Worm (Caenorhabditis elegans): ENCODE results near the gene Y69H2.7.

Gene Y69H2.7

DNA sequence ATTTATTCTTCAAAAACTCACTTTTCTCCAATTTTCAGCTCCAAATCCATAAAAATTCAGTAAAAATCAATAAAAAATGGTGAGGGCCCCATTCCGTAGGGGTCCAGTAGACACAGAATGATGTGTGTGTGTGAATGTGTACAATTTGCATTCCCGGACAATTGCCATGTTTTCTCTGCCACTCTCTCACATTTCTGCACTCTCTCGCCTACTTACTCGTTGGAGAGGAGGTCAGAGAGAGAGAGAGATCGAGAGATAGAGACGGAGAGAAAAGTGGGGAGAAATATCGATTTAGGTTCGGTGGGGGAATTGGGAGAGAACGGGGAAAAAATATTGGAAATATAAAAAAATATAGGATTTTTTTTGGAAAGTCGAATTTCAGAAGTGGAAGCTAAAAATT lies 33.8 kb downstream of the Y69H2.7 start (continued):
- peak; percentile 91 for TF ChIP-seq nfya-1 (tag; optimal IDR thresholded peaks at IDR 0.05; ENCODE audit: insufficient read depth)
- TF ChIP-seq daf-12 (tag; optimal IDR thresholded peaks at IDR 0.05) = no peak
- TF ChIP-seq nhr-77 (tag; optimal IDR thresholded peaks at IDR 0.05) = no peak
- TF ChIP-seq egl-5 (tag; optimal IDR thresholded peaks at IDR 0.05) = peak; percentile 98
- TF ChIP-seq fkh-10 (GFP tag; optimal IDR thresholded peaks at IDR 0.05) = peak; percentile 55

DNA sequence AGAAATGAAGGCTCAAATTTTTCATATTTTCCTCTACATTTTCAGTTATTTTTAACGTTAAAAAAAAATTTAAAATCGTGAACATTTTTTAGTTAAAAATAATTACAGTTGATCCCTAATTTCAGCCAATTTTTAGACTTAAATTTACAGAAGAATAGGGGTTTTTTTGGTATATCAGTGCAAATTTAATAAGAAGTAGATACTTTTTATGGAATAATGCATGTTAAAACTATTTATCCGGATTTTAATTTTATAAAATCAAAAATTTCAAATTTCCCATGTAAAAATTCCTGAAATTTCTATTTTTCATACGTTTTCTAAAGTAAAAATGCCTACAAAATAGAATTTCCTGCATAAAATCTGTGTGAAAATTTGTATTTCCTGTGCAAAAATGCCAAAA lies 34.3 kb downstream of the Y69H2.7 start:
- no peak for TF ChIP-seq zag-1 (tag; optimal IDR thresholded peaks at IDR 0.05)
- no peak for TF ChIP-seq nhr-12 (tag; optimal IDR thresholded peaks at IDR 0.05)
- TF ChIP-seq unc-39 (tag; optimal IDR thresholded peaks at IDR 0.05) = no peak
- TF ChIP-seq lin-15B (tag; optimal IDR thresholded peaks at IDR 0.05) = no peak
- no peak for TF ChIP-seq ztf-11 (tag; optimal IDR thresholded peaks at IDR 0.05)

DNA sequence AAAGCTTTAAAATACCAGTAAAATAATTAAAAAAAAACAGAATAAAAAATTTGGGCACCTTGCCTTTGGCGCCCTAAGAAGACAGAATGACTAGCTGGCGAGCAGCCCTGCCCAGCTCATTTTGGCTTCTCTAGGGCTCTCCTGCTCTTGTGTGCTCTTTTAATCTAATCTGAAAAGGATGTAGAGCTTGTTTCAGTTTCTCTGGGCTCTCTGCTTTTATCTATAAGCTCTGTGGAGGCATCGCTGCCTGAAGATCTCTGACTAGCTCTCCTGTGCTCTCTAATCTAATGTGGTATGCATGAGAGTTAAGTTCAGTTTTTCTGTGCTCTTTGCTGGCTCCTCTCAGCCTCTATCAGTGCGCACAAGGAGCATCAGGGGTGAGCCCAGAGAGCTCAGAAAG lies 36.1 kb downstream of the Y69H2.7 start:
- no peak for TF ChIP-seq ceh-82 (tag; optimal IDR thresholded peaks at IDR 0.05)
- no peak for TF ChIP-seq ztf-4 (tag; optimal IDR thresholded peaks at IDR 0.05)
- TF ChIP-seq nhr-11 (tag; optimal IDR thresholded peaks at IDR 0.05) = no peak
- no peak for TF ChIP-seq hmg-11 (tag; optimal IDR thresholded peaks at IDR 0.05)
- no peak for TF ChIP-seq elt-3 (tag; optimal IDR thresholded peaks at IDR 0.05)
- TF ChIP-seq nhr-23 (tag; optimal IDR thresholded peaks at IDR 0.05) = no peak
- TF ChIP-seq mml-1 (tag; optimal IDR thresholded peaks at IDR 0.05) = no peak
- no peak for TF ChIP-seq nhr-77 (tag; optimal IDR thresholded peaks at IDR 0.05)
- no peak for TF ChIP-seq nhr-67 (tag; optimal IDR thresholded peaks at IDR 0.05)
- no peak for TF ChIP-seq daf-12 (tag; optimal IDR thresholded peaks at IDR 0.05)
- TF ChIP-seq snpc-4 (tag; optimal IDR thresholded peaks at IDR 0.05) = no peak
- no peak for TF ChIP-seq nhr-76 (tag; optimal IDR thresholded peaks at IDR 0.05)
- no peak for TF ChIP-seq egl-5 (tag; optimal IDR thresholded peaks at IDR 0.05)
- TF ChIP-seq egl-27 (tag; optimal IDR thresholded peaks at IDR 0.05) = no peak
- no peak for TF ChIP-seq nhr-43 (tag; optimal IDR thresholded peaks at IDR 0.05; ENCODE audit: poor library complexity, severe bottlenecking)
- TF ChIP-seq lin-15B (tag; optimal IDR thresholded peaks at IDR 0.05) = no peak
- TF ChIP-seq unc-62 (GFP tag; optimal IDR thresholded peaks at IDR 0.05) = no peak

DNA sequence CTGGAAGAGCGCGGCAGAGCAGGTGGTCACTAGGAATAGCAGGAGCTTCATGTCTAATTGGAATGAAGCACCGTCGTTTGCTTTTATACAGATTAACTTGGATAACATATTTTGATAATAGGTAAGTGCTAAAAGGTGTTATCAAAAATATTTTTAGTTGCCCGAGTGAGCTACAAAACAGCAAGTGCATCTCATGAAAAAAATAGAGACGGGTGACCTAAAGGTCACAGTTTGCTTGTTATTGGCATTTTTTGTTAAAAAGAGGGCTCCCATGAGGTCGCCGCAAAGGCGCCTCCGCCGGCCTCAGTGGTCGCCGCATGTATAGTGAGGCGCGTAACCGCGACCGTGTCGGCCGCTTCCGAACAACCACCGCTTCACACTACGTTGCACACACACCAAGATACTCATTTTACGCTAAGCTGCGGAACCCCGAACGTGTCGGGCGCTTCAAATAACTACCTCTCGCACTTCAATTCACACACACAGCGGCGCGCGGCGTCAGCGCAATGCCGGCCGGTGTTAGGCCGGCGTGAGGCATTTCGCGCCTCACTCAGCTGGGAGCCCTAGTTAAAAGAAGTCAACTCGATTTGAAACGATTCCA lies 39.6 kb downstream of the Y69H2.7 start, which contains the start of gene asp-19:
Gene asp-19 (minus strand): TSS at position 51 of the 601 bp plus-strand sequence.
- no peak for TF ChIP-seq nhr-23 (tag; optimal IDR thresholded peaks at IDR 0.05)
- no peak for TF ChIP-seq ceh-16 (tag; optimal IDR thresholded peaks at IDR 0.05)
- no peak for TF ChIP-seq tbx-2 (tag; optimal IDR thresholded peaks at IDR 0.05)
- TF ChIP-seq ceh-82 (tag; optimal IDR thresholded peaks at IDR 0.05) = no peak
- TF ChIP-seq nhr-237 (tag; optimal IDR thresholded peaks at IDR 0.05) = no peak
- TF ChIP-seq nhr-77 (tag; optimal IDR thresholded peaks at IDR 0.05) = no peak
- TF ChIP-seq egl-5 (tag; optimal IDR thresholded peaks at IDR 0.05) = no peak
- TF ChIP-seq skn-1 (tag; optimal IDR thresholded peaks at IDR 0.05) = no peak
- no peak for TF ChIP-seq sea-2 (GFP tag; optimal IDR thresholded peaks at IDR 0.05)
- no peak for TF ChIP-seq lsy-12 (tag; optimal IDR thresholded peaks at IDR 0.05)
- no peak for TF ChIP-seq nfya-1 (tag; optimal IDR thresholded peaks at IDR 0.05; ENCODE audit: insufficient read depth)

DNA sequence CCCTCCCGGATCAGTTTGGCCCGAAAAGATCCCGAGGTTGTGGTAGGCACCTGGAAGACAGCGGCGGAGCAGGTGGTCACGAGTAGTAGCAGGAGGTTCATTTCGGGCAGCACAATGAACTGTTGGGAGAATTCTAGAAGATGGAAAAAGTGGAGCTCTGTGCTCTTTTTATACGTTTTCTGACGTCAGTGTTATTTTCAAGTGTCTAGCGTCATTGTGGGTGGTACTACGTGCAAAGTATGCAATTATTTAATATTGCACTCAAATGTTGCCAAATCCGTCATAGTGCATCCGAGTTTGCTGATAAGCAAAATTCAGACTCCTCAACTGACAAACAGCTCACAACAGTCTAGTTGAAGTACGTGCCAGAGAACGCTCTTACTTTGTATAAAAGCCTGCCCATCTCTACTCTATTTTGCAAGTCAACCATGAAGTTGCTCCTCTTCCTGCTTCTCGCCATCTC lies 41.8 kb downstream of the Y69H2.7 start, which contains the start of the genes asp-18 and scl-19:
Gene asp-18 (minus strand): TSS at position 101 of the 463 bp plus-strand sequence.
Gene scl-19 (plus strand): TSS at position 413 of the 463 bp plus-strand sequence.
- no peak for TF ChIP-seq nhr-12 (tag; optimal IDR thresholded peaks at IDR 0.05)
- no peak for TF ChIP-seq nhr-76 (tag; optimal IDR thresholded peaks at IDR 0.05)
- no peak for TF ChIP-seq ceh-82 (tag; optimal IDR thresholded peaks at IDR 0.05)
- TF ChIP-seq lsy-12 (tag; optimal IDR thresholded peaks at IDR 0.05) = no peak
- no peak for TF ChIP-seq mml-1 (tag; optimal IDR thresholded peaks at IDR 0.05)
- no peak for TF ChIP-seq ztf-11 (tag; optimal IDR thresholded peaks at IDR 0.05)
- no peak for TF ChIP-seq nhr-43 (tag; optimal IDR thresholded peaks at IDR 0.05; ENCODE audit: poor library complexity, severe bottlenecking)
- no peak for TF ChIP-seq ceh-9 (tag; optimal IDR thresholded peaks at IDR 0.05)
- no peak for TF ChIP-seq nhr-11 (tag; optimal IDR thresholded peaks at IDR 0.05)
- no peak for TF ChIP-seq ceh-16 (tag; optimal IDR thresholded peaks at IDR 0.05)

DNA sequence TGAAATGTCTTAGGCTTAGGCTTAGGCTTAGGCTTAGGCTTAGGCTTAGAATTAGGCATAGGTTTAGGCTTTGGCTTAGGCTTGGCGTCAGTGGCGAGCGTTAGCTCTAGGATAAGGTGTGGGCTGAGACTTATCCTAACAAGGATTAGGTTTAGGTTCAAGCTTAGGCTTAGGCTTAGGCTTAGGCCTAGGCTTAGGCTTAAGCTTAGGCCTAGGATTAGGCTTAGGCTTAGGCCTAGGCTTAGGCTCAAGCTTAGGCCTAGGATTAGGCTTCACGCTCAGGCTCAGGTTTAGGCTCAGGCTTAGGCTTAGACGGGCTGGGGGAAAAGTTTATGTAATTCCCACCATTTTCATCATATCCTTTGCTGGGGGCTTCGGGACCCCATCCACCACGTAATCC lies 44.2 kb downstream of the Y69H2.7 start:
- TF ChIP-seq tbx-2 (tag; optimal IDR thresholded peaks at IDR 0.05) (no peak), nhr-77 (tag; optimal IDR thresholded peaks at IDR 0.05) (no peak), ceh-28 (tag; optimal IDR thresholded peaks at IDR 0.05) (no peak), ceh-82 (tag; optimal IDR thresholded peaks at IDR 0.05) (no peak), snpc-4 (tag; optimal IDR thresholded peaks at IDR 0.05) (no peak), nfya-1 (tag; optimal IDR thresholded peaks at IDR 0.05; ENCODE audit: insufficient read depth) (no peak), fkh-10 (GFP tag; optimal IDR thresholded peaks at IDR 0.05) (no peak), daf-12 (tag; optimal IDR thresholded peaks at IDR 0.05) (no peak)

All from whole organism, L3 larva.